Worm (Caenorhabditis elegans) whole organism, L1 larva: Measurements from ENCODE around the gene tat-3.
A peak's percentile ranks its signal among the peaks of the same experiment; 100 is the strongest.

Source experiments
- C04F5.9 ChIP-seq: sonication (generic microtip); optimal IDR thresholded peaks from 2 replicates; lab custom pipeline; 2016; ENCODE audit warnings: missing genetic modification characterization, missing compliant biosample characterization
- C16A3.4 ChIP-seq: fragments of 150-350 bp; optimal IDR thresholded peaks from 2 replicates; lab custom pipeline; 2014; ENCODE audit warnings: missing biosample characterization, missing genetic modification characterization
- alr-1 ChIP-seq: fragments of 200-800 bp; sonication (Bioruptor generic); optimal IDR thresholded peaks from 2 replicates; lab custom pipeline; 2018; ENCODE audit warnings: borderline replicate concordance, mild to moderate bottlenecking, missing genetic modification characterization, missing compliant biosample characterization
- ceh-63 ChIP-seq: fragments of 200-800 bp; sonication (Bioruptor generic); optimal IDR thresholded peaks from 2 replicates; lab custom pipeline; 2018; ENCODE audit warnings: mild to moderate bottlenecking, missing genetic modification characterization, missing compliant biosample characterization
- ceh-8 ChIP-seq: fragments of 200-800 bp; sonication (Bioruptor generic); optimal IDR thresholded peaks from 2 replicates; lab custom pipeline; 2018; ENCODE audit warnings: mild to moderate bottlenecking, missing genetic modification characterization, moderate library complexity, missing compliant biosample characterization
- ceh-88 ChIP-seq: fragments of 200-800 bp; sonication (Bioruptor generic); IDR thresholded peaks from 2 replicates; pipeline ENCODE4 v1.3.6; 2022; ENCODE audit warnings: missing genetic modification characterization, missing compliant biosample characterization
- ceh-90 ChIP-seq: sonication (generic microtip); optimal IDR thresholded peaks from 2 replicates; lab custom pipeline; 2016; ENCODE audit warnings: missing genetic modification characterization, missing compliant biosample characterization
- ces-1 ChIP-seq: fragments of 150-350 bp; optimal IDR thresholded peaks from 2 replicates; lab custom pipeline; 2014; ENCODE audit warnings: missing biosample characterization, missing genetic modification reagents, missing genetic modification characterization
- efl-1 ChIP-seq, 4 experiments: fragments of 150-350 bp; optimal IDR thresholded peaks in 3 of 4; peaks in 1 of 4; 1 replicate in 1 of 4; 2 replicates in 3 of 4; lab custom pipeline; 2014; ENCODE audit warnings: missing biosample characterization in 2 of 4, missing genetic modification characterization in 2 of 4, missing genetic modification reagents in 2 of 4
- egl-13 ChIP-seq: sonication (generic microtip); optimal IDR thresholded peaks from 2 replicates; lab custom pipeline; 2016; ENCODE audit warnings: missing genotype, missing genetic modification reagents, missing genetic modification characterization, missing compliant biosample characterization
- egl-27 ChIP-seq, 2 experiments: fragments of 150-350 bp in 1 of 2; sonication (generic microtip); optimal IDR thresholded peaks; 3 replicates each; lab custom pipeline; 2017 to 2018; ENCODE audit warnings: missing biosample characterization in 2 of 2, missing genetic modification characterization in 2 of 2, missing genetic modification reagents in 2 of 2
- elt-2 ChIP-seq: sonication (generic microtip); optimal IDR thresholded peaks from 2 replicates; lab custom pipeline; 2016; ENCODE audit warnings: missing genetic modification characterization, mild to moderate bottlenecking, inconsistent platforms, missing compliant biosample characterization, missing genetic modification reagents
- ets-5 ChIP-seq: fragments of 200-800 bp; sonication (Bioruptor generic); IDR thresholded peaks from 2 replicates; pipeline ENCODE4 v1.3.6; 2022; ENCODE audit warnings: missing genetic modification characterization, missing compliant biosample characterization
- fkh-10 ChIP-seq: sonication (generic microtip); optimal IDR thresholded peaks from 2 replicates; lab custom pipeline; 2017; ENCODE audit warnings: missing biosample characterization, missing genetic modification reagents, missing genetic modification characterization
- fkh-4 ChIP-seq: sonication (generic microtip); optimal IDR thresholded peaks from 2 replicates; lab custom pipeline; 2016; ENCODE audit warnings: missing compliant biosample characterization, missing genetic modification characterization, borderline replicate concordance
- grh-1 ChIP-seq: fragments of 200-800 bp; sonication (Bioruptor generic); IDR thresholded peaks from 2 replicates; pipeline ENCODE4 v1.3.6; 2022; ENCODE audit warnings: missing genetic modification reagents, missing genetic modification characterization, missing compliant biosample characterization
- hlh-17 ChIP-seq: fragments of 200-800 bp; sonication (Bioruptor generic); optimal IDR thresholded peaks from 2 replicates; lab custom pipeline; 2018; ENCODE audit warnings: missing genetic modification characterization, mild to moderate bottlenecking, missing compliant biosample characterization, moderate library complexity, borderline replicate concordance
- hpl-2 ChIP-seq: fragments of 150-350 bp; optimal IDR thresholded peaks from 2 replicates; lab custom pipeline; 2014; ENCODE audit warnings: missing biosample characterization, missing genetic modification reagents, missing genetic modification characterization
- irx-1 ChIP-seq: sonication (generic microtip); optimal IDR thresholded peaks from 2 replicates; lab custom pipeline; 2016; ENCODE audit warnings: missing genetic modification characterization, missing compliant biosample characterization
- isw-1 ChIP-seq: fragments of 200-800 bp; sonication (Bioruptor generic); IDR thresholded peaks from 2 replicates; pipeline ENCODE4 v1.3.6; 2022; ENCODE audit warnings: missing genetic modification characterization, missing compliant biosample characterization
- lin-13 ChIP-seq: fragments of 150-350 bp; optimal IDR thresholded peaks from 2 replicates; lab custom pipeline; 2014; ENCODE audit warnings: missing biosample characterization, missing genetic modification reagents, missing genetic modification characterization
- lin-15B ChIP-seq: fragments of 150-350 bp; sonication (generic microtip); optimal IDR thresholded peaks from 3 replicates; lab custom pipeline; 2014; ENCODE audit warnings: missing biosample characterization, missing genetic modification characterization
- lsy-2 ChIP-seq, 2 experiments: fragments of 150-350 bp; optimal IDR thresholded peaks; 2 replicates each; lab custom pipeline; 2014; ENCODE audit warnings: missing biosample characterization in 2 of 2, missing genetic modification characterization in 2 of 2
- mab-9 ChIP-seq: fragments of 200-800 bp; sonication (Bioruptor generic); IDR thresholded peaks from 2 replicates; pipeline ENCODE4 v1.3.6; 2022; ENCODE audit warnings: missing genetic modification reagents, missing genetic modification characterization, missing compliant biosample characterization
- mdl-1 ChIP-seq, 2 experiments: fragments of 150-350 bp; optimal IDR thresholded peaks; 2 replicates each; lab custom pipeline; 2014 to 2017; ENCODE audit warnings: missing biosample characterization in 2 of 2, missing genetic modification characterization in 2 of 2, inconsistent platforms in 1 of 2
- mef-2 ChIP-seq: fragments of 150-350 bp; optimal IDR thresholded peaks from 2 replicates; lab custom pipeline; 2014; ENCODE audit warnings: missing biosample characterization, missing genetic modification characterization
- nhr-11 ChIP-seq: fragments of 150-350 bp; optimal IDR thresholded peaks from 2 replicates; lab custom pipeline; 2014; ENCODE audit warnings: missing biosample characterization, missing genetic modification characterization
- nhr-12 ChIP-seq: sonication (generic microtip); optimal IDR thresholded peaks from 2 replicates; lab custom pipeline; 2017; ENCODE audit warnings: missing biosample characterization, missing genetic modification characterization
- nhr-19 ChIP-seq: fragments of 200-800 bp; sonication (Bioruptor generic); conservative IDR thresholded peaks from 2 replicates; pipeline ENCODE4 v1.3.6; 2022; ENCODE audit warnings: missing genetic modification characterization, missing compliant biosample characterization
- nhr-20 ChIP-seq: sonication (generic microtip); optimal IDR thresholded peaks from 2 replicates; lab custom pipeline; 2016; ENCODE audit warnings: mild to moderate bottlenecking, missing genetic modification characterization, missing compliant biosample characterization
- nhr-237 ChIP-seq: fragments of 150-350 bp; optimal IDR thresholded peaks from 2 replicates; lab custom pipeline; 2014; ENCODE audit warnings: missing biosample characterization, missing genetic modification characterization
- nhr-84 ChIP-seq: sonication (generic microtip); optimal IDR thresholded peaks from 2 replicates; lab custom pipeline; 2017; ENCODE audit warnings: missing biosample characterization, missing genetic modification characterization
- nhr-85 ChIP-seq: sonication (generic microtip); peaks from one replicate; lab custom pipeline; 2016; ENCODE audit warnings: missing genetic modification characterization, inconsistent platforms, missing compliant biosample characterization
- nhr-90 ChIP-seq: sonication (generic microtip); optimal IDR thresholded peaks from 2 replicates; lab custom pipeline; 2016; ENCODE audit warnings: mild to moderate bottlenecking, missing genetic modification characterization, missing compliant biosample characterization; ENCODE audit not compliant: poor library complexity
- pag-3 ChIP-seq: sonication (generic microtip); optimal IDR thresholded peaks from 2 replicates; lab custom pipeline; 2017; ENCODE audit warnings: missing genetic modification characterization, mild to moderate bottlenecking, missing compliant biosample characterization, antibody characterized with exemption, borderline replicate concordance; ENCODE audit not compliant: insufficient read depth
- pax-3 ChIP-seq: fragments of 200-800 bp; sonication (Bioruptor generic); optimal IDR thresholded peaks from 2 replicates; lab custom pipeline; 2018; ENCODE audit warnings: mild to moderate bottlenecking, missing genetic modification characterization, moderate library complexity, missing compliant biosample characterization
- pqm-1 ChIP-seq: sonication (generic microtip); optimal IDR thresholded peaks from 3 replicates; lab custom pipeline; 2017; ENCODE audit warnings: missing biosample characterization, missing genetic modification characterization
- snpc-4 ChIP-seq: fragments of 150-350 bp; optimal IDR thresholded peaks from 2 replicates; lab custom pipeline; 2014; ENCODE audit warnings: missing biosample characterization, missing genetic modification characterization
- snu-23 ChIP-seq: sonication (generic microtip); optimal IDR thresholded peaks from 2 replicates; lab custom pipeline; 2016; ENCODE audit warnings: missing genetic modification characterization, missing compliant biosample characterization
- sox-4 ChIP-seq: sonication (generic microtip); optimal IDR thresholded peaks from 2 replicates; lab custom pipeline; 2016; ENCODE audit warnings: missing genetic modification characterization, missing compliant biosample characterization
- sptf-1 ChIP-seq: fragments of 150-350 bp; optimal IDR thresholded peaks from 2 replicates; lab custom pipeline; 2014; ENCODE audit warnings: missing biosample characterization, missing genetic modification characterization
- sup-37 ChIP-seq: fragments of 200-800 bp; sonication (Bioruptor generic); optimal IDR thresholded peaks from 2 replicates; lab custom pipeline; 2018; ENCODE audit warnings: mild to moderate bottlenecking, missing genetic modification characterization, missing compliant biosample characterization
- tbx-2 ChIP-seq: sonication (generic microtip); optimal IDR thresholded peaks from 2 replicates; lab custom pipeline; 2016; ENCODE audit warnings: missing genetic modification characterization, missing compliant biosample characterization
- tlp-1 ChIP-seq: fragments of 150-350 bp; optimal IDR thresholded peaks from 2 replicates; lab custom pipeline; 2014; ENCODE audit warnings: missing biosample characterization, missing genetic modification characterization
- unc-30 ChIP-seq: sonication (generic microtip); optimal IDR thresholded peaks from 2 replicates; lab custom pipeline; 2017; ENCODE audit warnings: missing biosample characterization, missing genetic modification characterization
- unc-86 ChIP-seq: sonication (generic microtip); optimal IDR thresholded peaks from 2 replicates; lab custom pipeline; 2016; ENCODE audit warnings: missing genetic modification characterization, missing compliant biosample characterization
- zag-1 ChIP-seq: fragments of 150-350 bp; optimal IDR thresholded peaks from 2 replicates; lab custom pipeline; 2014; ENCODE audit warnings: missing biosample characterization, missing genetic modification characterization
- ztf-11 ChIP-seq, 2 experiments: sonication (generic microtip); optimal IDR thresholded peaks; 2 replicates each; lab custom pipeline; 2016 to 2017; ENCODE audit warnings: missing genetic modification characterization in 2 of 2, missing biosample characterization in 1 of 2, missing compliant biosample characterization in 1 of 2
- ztf-4 ChIP-seq: fragments of 150-350 bp; optimal IDR thresholded peaks from 2 replicates; lab custom pipeline; 2014; ENCODE audit warnings: missing biosample characterization, missing genetic modification characterization

Gene tat-3

DNA sequence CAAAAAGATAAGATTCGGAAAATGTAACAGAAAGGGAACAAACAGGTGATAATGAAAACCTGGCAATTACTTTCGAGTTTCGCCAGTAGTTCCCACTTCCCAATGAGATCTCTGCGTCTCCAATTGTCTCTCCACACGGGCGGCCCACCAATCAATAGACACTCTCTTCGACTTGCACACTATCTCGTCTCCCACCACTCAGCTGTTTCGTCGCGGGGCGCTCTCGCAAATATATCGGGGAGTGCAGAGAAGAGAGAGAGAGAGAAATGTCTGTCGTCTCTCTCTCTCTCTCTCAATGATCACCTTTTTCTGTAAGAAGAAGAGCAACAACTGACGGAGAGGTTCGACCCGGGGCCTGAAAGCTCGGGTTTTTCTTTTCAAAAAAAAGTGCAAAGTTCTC, 10.3 kb downstream of the tat-3 start (continued):
- TF ChIP-seq mab-9 (peak; percentile 67), nhr-20 (tag; lab: Kevin White, UChicago) (peak; percentile 95), lsy-2 (tag; optimal IDR thresholded peaks at IDR 0.05; lab: Kevin White, UChicago) (peak; percentile 82 to 85), alr-1 (tag; lab: Kevin White, UChicago) (no peak), mef-2 (tag; lab: Kevin White, UChicago) (peak; percentile 5), fkh-10 (peak; percentile 11), nhr-12 (no peak), pag-3 (tag; lab: Kevin White, UChicago) (peak; percentile 59), unc-86 (peak; percentile 81), irx-1 (tag; lab: Kevin White, UChicago) (peak; percentile 54), snpc-4 (tag; lab: Kevin White, UChicago) (peak; percentile 60), C04F5.9 (peak; percentile 9), hlh-17 (no peak), nhr-84 (tag; lab: Kevin White, UChicago) (no peak), ets-5 (GFP tag; lab: Robert Waterston, UW) (no peak), sup-37 (GFP tag; lab: Kevin White, UChicago) (peak; percentile 37), nhr-237 (tag; lab: Kevin White, UChicago) (peak; percentile 55), grh-1 (GFP tag; lab: Robert Waterston, UW) (peak; percentile 76), hpl-2 (GFP tag; lab: Kevin White, UChicago) (no peak), unc-30 (tag; lab: Kevin White, UChicago) (no peak), ces-1 (GFP tag; lab: Kevin White, UChicago) (no peak), ceh-88 (GFP tag; lab: Robert Waterston, UW) (no peak; the same call in 1 of the 2 replicates), isw-1 (GFP tag; lab: Robert Waterston, UW) (peak; percentile 75), tlp-1 (tag; lab: Kevin White, UChicago) (no peak), ceh-8 (GFP tag; lab: Kevin White, UChicago) (peak; percentile 5), mdl-1 (tag; optimal IDR thresholded peaks at IDR 0.05; lab: Kevin White, UChicago) (peak in 1 of 2 experiments; percentile 84), pax-3 (tag; lab: Kevin White, UChicago) (peak; percentile 75), sptf-1 (no peak), nhr-90 (tag; lab: Kevin White, UChicago) (peak; percentile 81), lin-13 (GFP tag; lab: Kevin White, UChicago) (peak; percentile 74), C16A3.4 (tag; lab: Kevin White, UChicago) (peak; percentile 68)
- TF ChIP-seq, all 84 proteins: peak for 60

DNA sequence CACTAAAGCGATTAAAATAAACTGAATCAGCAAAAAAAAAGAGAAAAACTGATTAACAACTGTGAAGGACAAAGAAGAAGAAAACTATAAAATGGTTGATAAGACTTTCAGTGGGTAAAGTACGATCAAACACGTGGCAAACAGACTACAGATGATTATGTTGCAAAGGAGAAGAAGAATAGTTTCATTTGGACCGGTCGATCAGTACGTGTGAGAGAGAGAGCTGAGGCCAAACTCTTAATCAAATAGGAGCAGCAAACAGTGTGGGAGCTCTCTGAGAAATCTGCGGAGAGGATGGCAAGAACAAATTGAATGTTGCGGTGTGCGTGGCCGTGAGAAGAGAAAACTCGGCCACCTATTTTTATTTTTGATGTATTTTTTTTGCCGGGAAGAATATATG, 11.4 kb downstream of the tat-3 start:
- TF ChIP-seq sptf-1 (no peak), egl-13 (tag; lab: Kevin White, UChicago) (no peak), ceh-63 (GFP tag; lab: Kevin White, UChicago) (no peak), nhr-85 (peak; percentile 56), tbx-2 (tag; lab: Kevin White, UChicago) (peak; percentile 24), nhr-11 (tag; lab: Kevin White, UChicago) (no peak), nhr-19 (GFP tag; lab: Robert Waterston, UW) (peak; percentile 42; the same call in 1 of the 2 replicates), snpc-4 (tag; lab: Kevin White, UChicago) (no peak), snu-23 (GFP tag; lab: Kevin White, UChicago) (peak; percentile 32), ceh-90 (peak; percentile 17), fkh-4 (no peak), nhr-90 (tag; lab: Kevin White, UChicago) (peak; percentile 52), grh-1 (GFP tag; lab: Robert Waterston, UW) (no peak), mdl-1 (tag; optimal IDR thresholded peaks at IDR 0.05; lab: Kevin White, UChicago) (peak in 1 of 2 experiments; percentile 50), nhr-84 (tag; lab: Kevin White, UChicago) (no peak), sox-4 (tag; lab: Kevin White, UChicago) (no peak), egl-27 (tag; optimal IDR thresholded peaks at IDR 0.05; lab: Kevin White, UChicago) (no peak), zag-1 (no peak), pag-3 (tag; lab: Kevin White, UChicago) (no peak), efl-1 (optimal IDR thresholded peaks at IDR 0.05; lab: Kevin White, UChicago) (no peak), efl-1 (GFP tag; optimal IDR thresholded peaks at IDR 0.05 in 1 of 2; lab: Kevin White, UChicago) (peak in 1 of 2 experiments; percentile 78), lsy-2 (tag; optimal IDR thresholded peaks at IDR 0.05; lab: Kevin White, UChicago) (peak in 1 of 2 experiments; percentile 19), elt-2 (peak; percentile 44), ets-5 (GFP tag; lab: Robert Waterston, UW) (no peak), C16A3.4 (tag; lab: Kevin White, UChicago) (peak; percentile 17), fkh-10 (no peak), ztf-4 (tag; lab: Kevin White, UChicago) (no peak), lin-15B (no peak), pqm-1 (tag; lab: Kevin White, UChicago) (no peak), ztf-11 (tag; optimal IDR thresholded peaks at IDR 0.05; lab: Kevin White, UChicago) (no peak)
